Fruit fly (Drosophila melanogaster) whole organism, embryonic: ENCODE measurements around the gene Nup98-96.
A peak's percentile ranks its signal among the peaks of the same experiment; 100 is the strongest.

Experiments
- Abd-B ChIP-seq: fragments of 200-800 bp; sonication (Bioruptor generic); optimal IDR thresholded peaks from 2 replicates; lab custom pipeline; 2018; ENCODE audit warnings: missing biosample characterization, mild to moderate bottlenecking, missing genetic modification characterization, moderate library complexity
- Atf6 ChIP-seq: fragments of 200-800 bp; sonication (Bioruptor generic); IDR thresholded peaks from 2 replicates; pipeline ENCODE4 v1.3.6; 2022; ENCODE audit warnings: missing biosample characterization, missing genetic modification characterization
- Bgb ChIP-seq: fragments of 200-800 bp; sonication (Bioruptor generic); IDR thresholded peaks from 2 replicates; pipeline ENCODE4 v1.3.6; 2022; ENCODE audit warnings: missing biosample characterization, missing genetic modification characterization; ENCODE audit not compliant: partially characterized antibody
- CG11695 ChIP-seq: fragments of 200-800 bp; sonication (Bioruptor generic); IDR thresholded peaks from 3 replicates; pipeline ENCODE4 v1.3.6; 2022; ENCODE audit warnings: missing biosample characterization, missing genetic modification characterization
- CG12391 ChIP-seq: fragments of 200-800 bp; sonication (Bioruptor generic); optimal IDR thresholded peaks from 3 replicates; lab custom pipeline; 2018; ENCODE audit warnings: missing biosample characterization, mild to moderate bottlenecking, missing genetic modification characterization, moderate library complexity
- CG14441 ChIP-seq: fragments of 200-800 bp; sonication (Bioruptor generic); IDR thresholded peaks from 2 replicates; pipeline ENCODE4 v1.3.6; 2022; ENCODE audit warnings: missing biosample characterization, missing genetic modification characterization
- CG15011 ChIP-seq: fragments of 200-800 bp; sonication (Bioruptor generic); optimal IDR thresholded peaks from 3 replicates; lab custom pipeline; 2018; ENCODE audit warnings: missing biosample characterization, mild to moderate bottlenecking, missing genetic modification characterization
- CG15479 ChIP-seq: fragments of 200-800 bp; sonication (Bioruptor generic); optimal IDR thresholded peaks from 3 replicates; lab custom pipeline; 2019; ENCODE audit warnings: missing biosample characterization, mild to moderate bottlenecking, missing genetic modification characterization, moderate library complexity
- CG15601 ChIP-seq: fragments of 200-800 bp; sonication (Bioruptor generic); optimal IDR thresholded peaks from 3 replicates; lab custom pipeline; 2019; ENCODE audit warnings: missing biosample characterization, mild to moderate bottlenecking, missing genetic modification characterization, moderate library complexity
- CG17328 ChIP-seq: fragments of 200-800 bp; sonication (Bioruptor generic); IDR thresholded peaks from 2 replicates; pipeline ENCODE4 v1.3.6; 2022; ENCODE audit warnings: missing biosample characterization, missing genetic modification characterization
- CG17359 ChIP-seq: fragments of 200-800 bp; sonication (Bioruptor generic); optimal IDR thresholded peaks from 3 replicates; lab custom pipeline; 2018; ENCODE audit warnings: missing biosample characterization, mild to moderate bottlenecking, missing genetic modification characterization, moderate library complexity
- CG18262 ChIP-seq: fragments of 200-800 bp; optimal IDR thresholded peaks from 3 replicates; lab custom pipeline; 2019; ENCODE audit warnings: missing biosample characterization, mild to moderate bottlenecking, missing genetic modification characterization, moderate library complexity
- CG42726 ChIP-seq: fragments of 200-800 bp; sonication (Bioruptor generic); IDR thresholded peaks from 2 replicates; pipeline ENCODE4 v1.3.6; 2022; ENCODE audit warnings: missing biosample characterization, missing genetic modification characterization; ENCODE audit not compliant: partially characterized antibody
- CG4707 ChIP-seq: fragments of 200-800 bp; sonication (Bioruptor generic); optimal IDR thresholded peaks from 2 replicates; lab custom pipeline; 2018; ENCODE audit warnings: missing biosample characterization, mild to moderate bottlenecking, missing genetic modification characterization, moderate library complexity
- CG4730 ChIP-seq: fragments of 200-800 bp; sonication (Bioruptor generic); IDR thresholded peaks from 2 replicates; pipeline ENCODE4 v1.3.6; 2022; ENCODE audit warnings: missing biosample characterization, missing genetic modification characterization
- CG5180 ChIP-seq: fragments of 200-800 bp; sonication (Bioruptor generic); optimal IDR thresholded peaks from 3 replicates; lab custom pipeline; 2017; ENCODE audit warnings: missing biosample characterization, missing genetic modification characterization, mild to moderate bottlenecking, moderate library complexity, missing genetic modification reagents
- CG6689 ChIP-seq: fragments of 200-800 bp; sonication (Bioruptor generic); IDR thresholded peaks from 2 replicates; pipeline ENCODE4 v1.3.6; 2022; ENCODE audit warnings: missing biosample characterization, missing genetic modification characterization
- CG6765 ChIP-seq: fragments of 200-800 bp; sonication (Bioruptor generic); optimal IDR thresholded peaks from 3 replicates; lab custom pipeline; 2017; ENCODE audit warnings: missing biosample characterization, mild to moderate bottlenecking, missing genetic modification characterization
- CG7357 ChIP-seq: fragments of 200-800 bp; sonication (Bioruptor generic); IDR thresholded peaks from 3 replicates; pipeline ENCODE4 v1.3.6; 2022; ENCODE audit warnings: missing biosample characterization, missing genetic modification characterization
- CG7987 ChIP-seq: fragments of 200-800 bp; sonication (Bioruptor generic); optimal IDR thresholded peaks from 2 replicates; lab custom pipeline; 2018; ENCODE audit warnings: missing biosample characterization, mild to moderate bottlenecking, missing genetic modification characterization, moderate library complexity
- CG8290 ChIP-seq, 3 experiments: fragments of 200-800 bp; sonication (Bioruptor generic); optimal IDR thresholded peaks; 2 replicates each; lab custom pipeline; 2016 to 2019; ENCODE audit warnings: missing biosample characterization in 3 of 3, missing genetic modification characterization in 3 of 3, mild to moderate bottlenecking in 2 of 3, moderate library complexity in 1 of 3
- CG9797 ChIP-seq: fragments of 200-800 bp; sonication (Bioruptor generic); optimal IDR thresholded peaks from 3 replicates; lab custom pipeline; 2018; ENCODE audit warnings: missing biosample characterization, mild to moderate bottlenecking, missing genetic modification characterization
- Dip2 ChIP-seq: fragments of 200-800 bp; sonication (Bioruptor generic); IDR thresholded peaks from 2 replicates; pipeline ENCODE4 v1.3.6; 2022; ENCODE audit warnings: missing biosample characterization, missing genetic modification characterization
- Drgx ChIP-seq: fragments of 200-800 bp; sonication (Bioruptor generic); IDR thresholded peaks from 2 replicates; pipeline ENCODE4 v1.3.6; 2022; ENCODE audit warnings: missing biosample characterization, missing genetic modification characterization
- Hr78 ChIP-seq, 2 experiments: fragments of 200-800 bp in 1 of 2; fragments of >200 bp in 1 of 2; sonication (Bioruptor generic) in 1 of 2; optimal IDR thresholded peaks; 2 replicates each; lab custom pipeline; 2017 to 2019; ENCODE audit warnings: missing biosample characterization in 2 of 2, missing genetic modification characterization in 2 of 2, mild to moderate bottlenecking in 1 of 2, moderate library complexity in 1 of 2
- Lhr ChIP-seq: fragments of 200-800 bp; sonication (Bioruptor generic); optimal IDR thresholded peaks from 3 replicates; lab custom pipeline; 2017; ENCODE audit warnings: mild to moderate bottlenecking, missing biosample characterization, missing genetic modification reagents, missing genetic modification characterization
- NfI ChIP-seq: fragments of 200-800 bp; sonication (Bioruptor generic); optimal IDR thresholded peaks from 3 replicates; lab custom pipeline; 2018; ENCODE audit warnings: missing biosample characterization, mild to moderate bottlenecking, missing genetic modification characterization, moderate library complexity
- Ssrp ChIP-seq: fragments of 200-800 bp; sonication (Bioruptor generic); optimal IDR thresholded peaks from 2 replicates; lab custom pipeline; 2018; ENCODE audit warnings: missing biosample characterization, mild to moderate bottlenecking, missing genetic modification characterization, moderate library complexity
- Xbp1 ChIP-seq: fragments of 200-800 bp; sonication (Bioruptor generic); optimal IDR thresholded peaks from 3 replicates; lab custom pipeline; 2016; ENCODE audit warnings: missing biosample characterization, mild to moderate bottlenecking, missing genetic modification characterization
- Xrp1 ChIP-seq: fragments of 200-800 bp; sonication (Bioruptor generic); IDR thresholded peaks from 2 replicates; pipeline ENCODE4 v1.3.6; 2022; ENCODE audit warnings: missing biosample characterization, missing genetic modification characterization
- bigmax ChIP-seq: fragments of 200-800 bp; sonication (Bioruptor generic); optimal IDR thresholded peaks from 2 replicates; lab custom pipeline; 2018; ENCODE audit warnings: missing biosample characterization, mild to moderate bottlenecking, missing genetic modification characterization
- btn ChIP-seq: fragments of 200-800 bp; sonication (Bioruptor generic); optimal IDR thresholded peaks from 2 replicates; lab custom pipeline; 2016; ENCODE audit warnings: missing biosample characterization, missing genetic modification characterization
- ci ChIP-seq: fragments of 200-800 bp; sonication (Bioruptor generic); IDR thresholded peaks from 3 replicates; pipeline ENCODE4 v1.3.6; 2022; ENCODE audit warnings: missing biosample characterization, missing genetic modification characterization
- eyg ChIP-seq: fragments of 200-800 bp; sonication (Bioruptor generic); optimal IDR thresholded peaks from 3 replicates; lab custom pipeline; 2016; ENCODE audit warnings: missing biosample characterization, missing genetic modification characterization
- fd102C ChIP-seq: fragments of 200-800 bp; sonication (Bioruptor generic); optimal IDR thresholded peaks from 2 replicates; lab custom pipeline; 2018; ENCODE audit warnings: missing biosample characterization, mild to moderate bottlenecking, missing genetic modification characterization, moderate library complexity
- fd96Cb ChIP-seq: fragments of 200-800 bp; sonication (Bioruptor generic); optimal IDR thresholded peaks from 2 replicates; lab custom pipeline; 2018; ENCODE audit warnings: missing biosample characterization, mild to moderate bottlenecking, missing genetic modification characterization, moderate library complexity
- gcm ChIP-seq: fragments of 200-800 bp; sonication (Bioruptor generic); optimal IDR thresholded peaks from 2 replicates; lab custom pipeline; 2019; ENCODE audit warnings: missing biosample characterization, mild to moderate bottlenecking, missing genetic modification characterization, moderate library complexity
- hkb ChIP-seq, 2 experiments: fragments of 200-800 bp in 1 of 2; fragments of >200 bp in 1 of 2; sonication (Bioruptor generic) in 1 of 2; IDR thresholded peaks in 1 of 2; optimal IDR thresholded peaks in 1 of 2; 2 replicates each; pipeline versions ENCODE4 v1.3.6 to Lab custom; 2017 to 2022; ENCODE audit warnings: missing biosample characterization in 1 of 2, missing genetic modification characterization in 1 of 2
- kah ChIP-seq: fragments of 200-800 bp; sonication (Bioruptor generic); optimal IDR thresholded peaks from 2 replicates; lab custom pipeline; 2018; ENCODE audit warnings: missing biosample characterization, mild to moderate bottlenecking, missing genetic modification characterization
- kni ChIP-seq: fragments of 200-800 bp; sonication (Bioruptor generic); optimal IDR thresholded peaks from 3 replicates; lab custom pipeline; 2017; ENCODE audit warnings: mild to moderate bottlenecking, missing biosample characterization, missing genetic modification reagents, missing genetic modification characterization
- prd ChIP-seq, 3 experiments: fragments of >200 bp in 2 of 3; fragments of 200-800 bp in 1 of 3; sonication (Bioruptor generic) in 1 of 3; optimal IDR thresholded peaks in 2 of 3; IDR thresholded peaks in 1 of 3; 2 replicates in 2 of 3; 3 replicates in 1 of 3; pipeline versions ENCODE4 v1.3.6 to Lab custom; 2017 to 2022; ENCODE audit warnings: missing biosample characterization in 1 of 3, missing genetic modification characterization in 1 of 3
- row ChIP-seq: fragments of 200-800 bp; sonication (Bioruptor generic); IDR thresholded peaks from 3 replicates; pipeline ENCODE4 v1.3.6; 2022; ENCODE audit warnings: missing biosample characterization, missing genetic modification characterization
- slbo ChIP-seq: fragments of 200-800 bp; sonication (Bioruptor generic); IDR thresholded peaks from 2 replicates; pipeline ENCODE4 v1.3.6; 2022; ENCODE audit warnings: missing biosample characterization, missing genetic modification characterization
- tin ChIP-seq: fragments of 200-800 bp; sonication (Bioruptor generic); optimal IDR thresholded peaks from 3 replicates; lab custom pipeline; 2016; ENCODE audit warnings: missing biosample characterization, missing genetic modification characterization

Nup98-96 gene

DNA sequence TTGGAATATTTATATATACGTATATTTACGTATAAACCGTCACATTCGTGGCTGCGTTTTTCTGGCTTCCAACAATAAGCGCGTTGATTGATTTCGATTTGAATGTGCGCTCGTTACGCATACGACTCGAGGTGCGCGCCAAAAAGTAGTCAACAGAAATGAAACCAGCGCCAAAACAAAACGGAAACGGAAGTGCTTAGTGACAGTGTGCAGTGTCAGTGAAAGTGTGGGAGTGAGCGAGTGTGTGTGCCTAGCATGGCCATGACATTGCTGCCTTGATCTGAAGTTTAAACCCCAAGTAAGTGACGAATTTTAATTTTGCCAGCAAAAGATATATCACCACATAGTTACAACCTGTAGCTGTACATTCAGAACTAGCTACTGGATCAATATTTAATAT is 22.2 kb upstream of the Nup98-96 start, which contains the start of gene CG34355 (continued):
- TF ChIP-seq CG18262 (tag; lab: Kevin White, UChicago) (no peak), CG15011 (peak; percentile 62), CG42726 (GFP tag; lab: Robert Waterston, UW) (no peak), kah (peak; percentile 43), tin (peak; percentile 27), CG4707 (GFP tag; lab: Kevin White, UChicago) (peak; percentile 83), CG8290 (GFP tag; optimal IDR thresholded peaks at IDR 0.05; lab: Kevin White, UChicago) (no peak), CG8290 (tag; optimal IDR thresholded peaks at IDR 0.05; lab: Kevin White, UChicago) (peak in 1 of 2 experiments; percentile 45), btn (GFP tag; lab: Kevin White, UChicago) (peak; percentile 30), CG17328 (GFP tag; lab: Robert Waterston, UW) (peak; percentile 70), hkb (optimal IDR thresholded peaks at IDR 0.05; lab: Kevin White, UChicago) (no peak), hkb (GFP tag; IDR thresholded peaks at IDR 0.05; lab: Robert Waterston, UW) (0 out of 2 replicates have a peak, but pooled peaks have one; percentile 17), CG11695 (GFP tag; lab: Robert Waterston, UW) (0 out of 3 replicates have a peak, but pooled peaks have one; percentile 14), Xbp1 (GFP tag; lab: Kevin White, UChicago) (peak; percentile 32), CG7357 (no peak), Lhr (GFP tag; lab: Kevin White, UChicago) (peak; percentile 19), gcm (GFP tag; lab: Kevin White, UChicago) (peak; percentile 54), CG6765 (GFP tag; lab: Kevin White, UChicago) (peak; percentile 33), fd102C (GFP tag; lab: Kevin White, UChicago) (peak; percentile 33), CG5180 (GFP tag; lab: Kevin White, UChicago) (no peak), CG7987 (GFP tag; lab: Kevin White, UChicago) (peak; percentile 62), NfI (GFP tag; lab: Kevin White, UChicago) (peak; percentile 78), Ssrp (tag; lab: Kevin White, UChicago) (peak; percentile 6), CG12391 (tag; lab: Kevin White, UChicago) (peak; percentile 54)

DNA sequence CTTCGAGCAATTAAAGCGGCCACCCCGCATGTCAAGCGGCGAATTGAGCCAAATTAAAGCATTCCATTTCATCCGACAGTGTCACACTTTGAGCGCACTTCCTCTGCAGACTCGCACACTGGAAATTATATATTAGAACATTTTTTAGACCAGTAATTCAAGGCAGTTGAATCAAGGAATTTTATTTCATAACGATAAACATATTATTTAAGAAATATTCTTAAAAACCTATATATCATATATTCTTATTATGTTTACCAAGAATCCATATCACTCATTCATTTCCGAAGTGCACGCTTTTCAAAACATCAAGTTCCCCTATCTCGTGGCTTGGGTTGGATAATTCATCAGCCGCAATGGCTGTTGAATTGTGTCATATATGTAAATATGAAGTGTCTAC is 10.1 kb upstream of the Nup98-96 start:
- TF ChIP-seq Drgx (GFP tag; lab: Robert Waterston, UW) (peak; percentile 43; the same call in 1 of the 2 replicates), Ssrp (tag; lab: Kevin White, UChicago) (no peak), Atf6 (GFP tag; lab: Robert Waterston, UW) (no peak), row (GFP tag; lab: Robert Waterston, UW) (peak; percentile 46; the same call in 2 of the 3 replicates), Xrp1 (GFP tag; lab: Robert Waterston, UW) (peak; percentile 13; the same call in 1 of the 2 replicates), CG6689 (GFP tag; lab: Robert Waterston, UW) (0 out of 2 replicates have a peak, but pooled peaks have one; percentile 12)

DNA sequence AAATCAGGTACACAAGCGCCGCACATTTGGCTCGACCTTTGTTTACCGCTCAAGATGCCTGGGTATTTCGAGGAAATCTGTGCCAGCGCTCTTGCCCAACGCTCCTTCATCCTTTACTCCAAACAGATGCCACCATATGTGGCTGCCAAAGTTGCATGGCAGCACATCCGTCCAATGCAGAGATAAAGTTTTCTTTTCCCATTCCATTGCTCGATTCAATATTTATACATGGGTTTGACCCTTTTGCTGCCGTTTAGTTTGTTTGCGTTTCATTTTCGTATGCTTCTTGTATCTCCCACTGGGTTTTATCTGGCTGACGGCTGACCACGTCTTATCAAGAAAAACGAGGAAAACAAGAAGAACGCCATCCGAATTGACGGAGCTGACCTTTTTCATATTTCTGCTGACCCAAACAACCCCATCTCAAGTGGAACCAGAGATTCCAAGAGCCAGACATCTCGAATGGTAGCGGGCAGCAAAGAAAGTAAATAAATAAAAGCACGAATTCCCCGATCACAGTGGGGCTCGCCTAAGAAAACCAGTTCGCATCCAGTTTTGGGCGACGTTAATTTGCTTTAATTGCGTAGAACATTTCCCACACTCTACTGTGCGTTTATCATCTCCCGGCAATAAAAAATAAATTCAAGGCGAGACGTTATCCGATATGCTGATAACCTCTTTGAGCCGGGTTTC is 9.2 kb upstream of the Nup98-96 start:
- TF ChIP-seq kni (GFP tag; lab: Kevin White, UChicago), result peak; percentile 82
- no peak for TF ChIP-seq CG15601 (tag; lab: Kevin White, UChicago)
- no peak for TF ChIP-seq eyg (GFP tag; lab: Kevin White, UChicago)
- TF ChIP-seq fd96Cb (tag; lab: Kevin White, UChicago), result no peak
- no peak for TF ChIP-seq CG4730 (GFP tag; lab: Robert Waterston, UW)
- TF ChIP-seq Hr78 (GFP tag; optimal IDR thresholded peaks at IDR 0.05; lab: Kevin White, UChicago), result peak in 1 of 2 experiments; percentile 90
- TF ChIP-seq Bgb (GFP tag; lab: Robert Waterston, UW), result no peak
- no peak for TF ChIP-seq CG9797 (GFP tag; lab: Kevin White, UChicago)
- TF ChIP-seq Dip2 (GFP tag; lab: Robert Waterston, UW), result no peak
- no peak for TF ChIP-seq prd (optimal IDR thresholded peaks at IDR 0.05; lab: Kevin White, UChicago)
- peak; percentile 29; the same call in 1 of the 3 replicates for TF ChIP-seq prd (GFP tag; IDR thresholded peaks at IDR 0.05; lab: Robert Waterston, UW)
- peak; percentile 10 for TF ChIP-seq Abd-B
- 0 out of 3 replicates have a peak, but pooled peaks have one; percentile 35 for TF ChIP-seq ci (GFP tag; lab: Robert Waterston, UW)
- no peak for TF ChIP-seq CG14441
- peak; percentile 46 for TF ChIP-seq slbo
- TF ChIP-seq CG17359 (tag; lab: Kevin White, UChicago), result peak; percentile 29
- no peak for TF ChIP-seq bigmax (GFP tag; lab: Kevin White, UChicago)
- TF ChIP-seq CG15479 (GFP tag; lab: Kevin White, UChicago), result peak; percentile 37
